Worm (Caenorhabditis elegans): ENCODE measurements around the gene W08F4.7.
"Not testable (repeated sequence)": the region's sequence is repeated elsewhere in the genome, so short reads cannot be mapped to it uniquely, and the experiment has no call there.

W08F4.7 gene

ce11 chrII:601305-601704 is 23.8 kb upstream of the W08F4.7 start (continued):
- no peak for TF ChIP-seq fos-1 (tag; optimal IDR thresholded peaks at IDR 0.05)
- no peak for TF ChIP-seq alr-1 (tag; optimal IDR thresholded peaks at IDR 0.05)

DNA sequence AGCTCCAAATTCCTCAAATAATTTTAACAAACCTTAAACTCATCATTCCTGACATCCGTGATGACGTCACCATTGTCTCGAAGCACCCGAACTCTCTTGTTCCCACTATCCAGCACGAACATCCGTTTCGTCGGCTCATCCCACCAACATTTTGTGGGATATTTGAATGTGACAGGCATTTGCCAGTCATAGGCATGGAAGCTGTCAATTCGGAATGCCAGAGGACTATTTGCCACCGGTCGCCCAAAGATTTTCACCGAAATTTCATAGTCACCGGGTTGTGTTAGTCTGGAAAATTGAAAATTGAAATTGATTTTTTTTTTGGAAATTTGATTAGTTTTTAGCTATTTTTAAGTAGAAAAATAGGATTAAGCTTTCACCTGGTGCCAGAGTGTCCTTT is 19.2 kb upstream of the W08F4.7 start:
- TF ChIP-seq fos-1 (tag; optimal IDR thresholded peaks at IDR 0.05), result no peak

ce11 chrII:593221-593620 is 15.7 kb upstream of the W08F4.7 start, which contains the start of gene W08F4.1:
Gene W08F4.1, plus strand, starts transcription at chrII:593521.
- TF ChIP-seq lin-13 (GFP tag; optimal IDR thresholded peaks at IDR 0.05); Y55F3AM.14 (GFP tag; optimal IDR thresholded peaks at IDR 0.05); elt-3 (tag; optimal IDR thresholded peaks at IDR 0.05): not testable (repeated sequence)

DNA sequence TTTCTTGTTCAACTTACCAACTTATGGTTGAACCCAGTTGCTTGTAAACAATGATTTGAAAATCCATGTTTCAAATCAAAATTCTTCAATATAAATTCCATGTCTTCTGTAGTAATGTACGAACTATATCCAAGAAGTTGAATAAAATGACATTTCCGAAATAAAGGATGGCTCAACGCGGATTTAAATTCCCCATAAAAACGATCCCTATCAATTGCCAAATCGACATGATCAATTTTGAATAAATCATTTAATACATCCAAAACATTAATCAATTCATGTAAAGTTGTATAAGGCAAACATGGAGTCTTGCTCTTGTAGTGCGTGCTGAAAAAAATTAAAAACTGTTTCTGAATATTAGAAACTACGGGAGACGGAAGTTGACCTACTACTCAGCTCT is 13.6 kb upstream of the W08F4.7 start, which contains the start of gene W08F4.10:
Gene W08F4.10 (minus strand): TSS at position 101 of the 400 bp plus-strand sequence.
- TF ChIP-seq ztf-1 (GFP tag; conservative IDR thresholded peaks at IDR 0.05) (no peak), blmp-1 (tag; optimal IDR thresholded peaks at IDR 0.05; ENCODE audit: insufficient read depth) (no peak), ztf-11 (tag; optimal IDR thresholded peaks at IDR 0.05) (no peak), sma-9 (GFP tag; optimal IDR thresholded peaks at IDR 0.05) (no peak), sma-9 (tag; optimal IDR thresholded peaks at IDR 0.05) (no peak), R02D3.7 (tag; optimal IDR thresholded peaks at IDR 0.05) (no peak), nhr-11 (tag; optimal IDR thresholded peaks at IDR 0.05) (no peak), elt-1 (tag; optimal IDR thresholded peaks at IDR 0.05) (no peak), alr-1 (tag; optimal IDR thresholded peaks at IDR 0.05) (no peak)

- TF ChIP-seq nhr-12 (tag; optimal IDR thresholded peaks at IDR 0.05), result no peak
- TF ChIP-seq ceh-82 (tag; optimal IDR thresholded peaks at IDR 0.05), result no peak
- no peak for TF ChIP-seq elt-1 (tag; optimal IDR thresholded peaks at IDR 0.05)
- TF ChIP-seq nhr-23 (tag; optimal IDR thresholded peaks at IDR 0.05), result no peak
- no peak for TF ChIP-seq sem-4 (tag; optimal IDR thresholded peaks at IDR 0.05)
- TF ChIP-seq unc-39 (tag; optimal IDR thresholded peaks at IDR 0.05), result no peak
- no peak for TF ChIP-seq nhr-237 (tag; optimal IDR thresholded peaks at IDR 0.05)
- TF ChIP-seq nhr-21 (tag; optimal IDR thresholded peaks at IDR 0.05), result no peak
- TF ChIP-seq Y55F3AM.14 (GFP tag; optimal IDR thresholded peaks at IDR 0.05), result no peak
- no peak for TF ChIP-seq skn-1 (tag; optimal IDR thresholded peaks at IDR 0.05)
- no peak for TF ChIP-seq gmeb-1 (tag; optimal IDR thresholded peaks at IDR 0.05)
- no peak for TF ChIP-seq unc-62 (GFP tag; optimal IDR thresholded peaks at IDR 0.05)
- TF ChIP-seq F13H6.1 (tag; optimal IDR thresholded peaks at IDR 0.05), result no peak
- no peak for TF ChIP-seq nhr-11 (tag; optimal IDR thresholded peaks at IDR 0.05)
- no peak for TF ChIP-seq ztf-1 (GFP tag; conservative IDR thresholded peaks at IDR 0.05)
- TF ChIP-seq nhr-25 (tag; optimal IDR thresholded peaks at IDR 0.05), result no peak
- TF ChIP-seq mab-5 (tag; optimal IDR thresholded peaks at IDR 0.05), result no peak
- TF ChIP-seq snpc-4 (tag; optimal IDR thresholded peaks at IDR 0.05), result no peak
- TF ChIP-seq mdl-1 (tag; optimal IDR thresholded peaks at IDR 0.05), result no peak
- TF ChIP-seq zag-1 (tag; optimal IDR thresholded peaks at IDR 0.05), result no peak
These were observed 10.0 kb upstream of the W08F4.7 start, which contains the start of gene fbxb-34 for ce11 chrII:587533-587932. Gene fbxb-34, plus strand, starts transcription at chrII:587833.

DNA sequence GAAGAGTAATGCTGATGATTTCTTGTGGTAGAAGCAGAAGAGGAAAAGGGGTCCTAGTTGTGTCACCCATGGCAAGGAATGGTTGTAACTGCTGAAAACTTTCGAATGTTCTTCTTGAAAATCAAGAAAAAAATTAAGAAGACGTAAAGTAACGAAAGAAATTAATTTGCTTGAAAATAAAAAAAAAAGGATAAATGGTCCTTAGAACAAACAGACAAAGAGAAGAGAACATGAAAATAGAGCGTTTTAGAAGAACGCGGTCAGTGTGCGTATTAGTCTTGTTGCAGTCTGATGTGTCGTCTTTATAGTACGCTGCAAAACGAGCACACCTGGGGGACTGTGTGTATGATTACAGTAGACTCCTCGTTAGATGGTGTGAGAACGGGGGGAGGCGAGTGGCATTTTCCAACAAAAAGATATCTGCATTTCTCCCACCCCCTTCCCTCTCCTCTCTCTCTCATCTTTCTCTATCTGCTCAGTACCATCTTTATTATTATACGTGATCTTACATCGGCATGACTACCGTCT is 6.9 kb upstream of the W08F4.7 start, which contains the start of the genes W08F4.12 and W08F4.13:
Gene W08F4.12 (minus strand): TSS at position 101 of the 528 bp plus-strand sequence.
Gene W08F4.13 (plus strand): TSS at position 478 of the 528 bp plus-strand sequence.
- TF ChIP-seq ama-1 (optimal IDR thresholded peaks at IDR 0.05) (no peak), sma-3 (GFP tag; optimal IDR thresholded peaks at IDR 0.05) (no peak), F13H6.1 (tag; optimal IDR thresholded peaks at IDR 0.05) (no peak), fos-1 (tag; optimal IDR thresholded peaks at IDR 0.05) (no peak), nhr-6 (tag; optimal IDR thresholded peaks at IDR 0.05) (no peak), mbf-1 (tag; optimal IDR thresholded peaks at IDR 0.05) (no peak), nhr-237 (tag; optimal IDR thresholded peaks at IDR 0.05) (no peak), nhr-21 (tag; optimal IDR thresholded peaks at IDR 0.05) (no peak), ZK546.5 (tag; optimal IDR thresholded peaks at IDR 0.05) (no peak), nhr-12 (tag; optimal IDR thresholded peaks at IDR 0.05) (no peak), nhr-25 (tag; optimal IDR thresholded peaks at IDR 0.05) (no peak), sma-9 (GFP tag; optimal IDR thresholded peaks at IDR 0.05) (no peak), sma-9 (tag; optimal IDR thresholded peaks at IDR 0.05) (no peak), lin-11 (tag; optimal IDR thresholded peaks at IDR 0.05) (no peak), unc-62 (GFP tag; optimal IDR thresholded peaks at IDR 0.05) (no peak), elt-1 (tag; optimal IDR thresholded peaks at IDR 0.05) (no peak), ceh-82 (tag; optimal IDR thresholded peaks at IDR 0.05) (no peak), Y55F3AM.14 (GFP tag; optimal IDR thresholded peaks at IDR 0.05) (no peak), zag-1 (tag; optimal IDR thresholded peaks at IDR 0.05) (no peak)

Measured in whole organism, L2 larva.